Fruit fly (Drosophila melanogaster) whole organism, embryonic: ENCODE measurements around the gene CG16736.

Source experiments
- Abd-B ChIP-seq: fragments of 200-800 bp; sonication (Bioruptor generic); optimal IDR thresholded peaks from 2 replicates; lab custom pipeline; 2018; ENCODE audit warnings: missing biosample characterization, mild to moderate bottlenecking, missing genetic modification characterization, moderate library complexity
- BtbVII ChIP-seq: fragments of 200-800 bp; sonication (Bioruptor generic); optimal IDR thresholded peaks from 3 replicates; lab custom pipeline; 2017; ENCODE audit warnings: missing biosample characterization, mild to moderate bottlenecking, missing genetic modification characterization
- CG11456 ChIP-seq: fragments of 200-800 bp; sonication (Bioruptor generic); IDR thresholded peaks from 3 replicates; pipeline ENCODE4 v1.3.6; 2022; ENCODE audit warnings: missing biosample characterization, missing genetic modification characterization
- CG12299 ChIP-seq: fragments of 200-800 bp; sonication (Bioruptor generic); optimal IDR thresholded peaks from 2 replicates; lab custom pipeline; 2018; ENCODE audit warnings: missing biosample characterization, mild to moderate bottlenecking, missing genetic modification characterization
- CG12391 ChIP-seq: fragments of 200-800 bp; sonication (Bioruptor generic); optimal IDR thresholded peaks from 3 replicates; lab custom pipeline; 2018; ENCODE audit warnings: missing biosample characterization, mild to moderate bottlenecking, missing genetic modification characterization, moderate library complexity
- CG14014 ChIP-seq: fragments of 200-800 bp; sonication (Bioruptor generic); IDR thresholded peaks from 2 replicates; pipeline ENCODE4 v1.3.6; 2022; ENCODE audit warnings: missing biosample characterization, missing genetic modification characterization
- CG14860 ChIP-seq: fragments of 200-800 bp; sonication (Bioruptor generic); IDR thresholded peaks from 3 replicates; pipeline ENCODE4 v1.3.6; 2022; ENCODE audit warnings: missing biosample characterization, missing genetic modification characterization; ENCODE audit not compliant: partially characterized antibody
- CG2875 ChIP-seq: fragments of 200-800 bp; sonication (Bioruptor generic); optimal IDR thresholded peaks from 2 replicates; lab custom pipeline; 2017; ENCODE audit warnings: missing biosample characterization, mild to moderate bottlenecking, missing genetic modification characterization, missing genetic modification reagents
- CG3065 ChIP-seq: fragments of 200-800 bp; sonication (Bioruptor generic); optimal IDR thresholded peaks from 2 replicates; lab custom pipeline; 2016; ENCODE audit warnings: missing biosample characterization, missing genetic modification characterization
- CG31224 ChIP-seq: fragments of 200-800 bp; sonication (Bioruptor generic); IDR thresholded peaks from 2 replicates; pipeline ENCODE4 v1.3.6; 2022; ENCODE audit warnings: missing biosample characterization, missing genetic modification characterization
- CG3281 ChIP-seq: fragments of 200-800 bp; sonication (Bioruptor generic); optimal IDR thresholded peaks from 3 replicates; lab custom pipeline; 2017; ENCODE audit warnings: missing biosample characterization, mild to moderate bottlenecking, missing genetic modification characterization
- CG34224 ChIP-seq: fragments of 200-800 bp; sonication (Bioruptor generic); IDR thresholded peaks from 3 replicates; pipeline ENCODE4 v1.3.6; 2022; ENCODE audit warnings: missing biosample characterization, missing genetic modification characterization; ENCODE audit not compliant: partially characterized antibody
- CG34376 ChIP-seq: fragments of 200-800 bp; sonication (Bioruptor generic); optimal IDR thresholded peaks from 2 replicates; lab custom pipeline; 2018; ENCODE audit warnings: missing biosample characterization, mild to moderate bottlenecking, missing genetic modification characterization
- CG5245 ChIP-seq: fragments of 200-800 bp; sonication (Bioruptor generic); optimal IDR thresholded peaks from 3 replicates; lab custom pipeline; 2016; ENCODE audit warnings: missing biosample characterization, missing genetic modification characterization
- CG6175 ChIP-seq: fragments of 200-800 bp; sonication (Bioruptor generic); IDR thresholded peaks from 3 replicates; pipeline ENCODE4 v1.3.6; 2022; ENCODE audit warnings: missing biosample characterization, missing genetic modification characterization
- CG7357 ChIP-seq: fragments of 200-800 bp; sonication (Bioruptor generic); IDR thresholded peaks from 3 replicates; pipeline ENCODE4 v1.3.6; 2022; ENCODE audit warnings: missing biosample characterization, missing genetic modification characterization
- CG8359 ChIP-seq: fragments of 200-800 bp; sonication (Bioruptor generic); optimal IDR thresholded peaks from 2 replicates; lab custom pipeline; 2017; ENCODE audit warnings: missing biosample characterization, mild to moderate bottlenecking, missing genetic modification characterization, borderline replicate concordance
- CG8924 ChIP-seq: fragments of 200-800 bp; optimal IDR thresholded peaks from 3 replicates; lab custom pipeline; 2019; ENCODE audit warnings: missing biosample characterization, mild to moderate bottlenecking, missing genetic modification characterization, moderate library complexity
- CG9932 ChIP-seq: fragments of 200-800 bp; sonication (Bioruptor generic); IDR thresholded peaks from 2 replicates; pipeline ENCODE4 v1.3.6; 2022; ENCODE audit warnings: missing biosample characterization, missing genetic modification characterization
- D19A ChIP-seq: fragments of 200-800 bp; optimal IDR thresholded peaks from 3 replicates; lab custom pipeline; 2019; ENCODE audit warnings: missing biosample characterization, mild to moderate bottlenecking, missing genetic modification characterization, moderate library complexity
- D19B ChIP-seq: fragments of 200-800 bp; sonication (Bioruptor generic); optimal IDR thresholded peaks from 2 replicates; lab custom pipeline; 2017; ENCODE audit warnings: missing biosample characterization, mild to moderate bottlenecking, missing genetic modification characterization
- Drgx ChIP-seq: fragments of 200-800 bp; sonication (Bioruptor generic); IDR thresholded peaks from 2 replicates; pipeline ENCODE4 v1.3.6; 2022; ENCODE audit warnings: missing biosample characterization, missing genetic modification characterization
- Elba2 ChIP-seq: fragments of 200-800 bp; sonication (Bioruptor generic); optimal IDR thresholded peaks from 3 replicates; lab custom pipeline; 2016; ENCODE audit warnings: missing biosample characterization, missing genetic modification characterization
- HLH54F ChIP-seq: fragments of 200-800 bp; sonication (Bioruptor generic); optimal IDR thresholded peaks from 3 replicates; lab custom pipeline; 2016; ENCODE audit warnings: missing biosample characterization, missing genetic modification characterization
- Kr ChIP-seq: fragments of 200-800 bp; sonication (Bioruptor generic); optimal IDR thresholded peaks from 2 replicates; lab custom pipeline; 2017; ENCODE audit warnings: missing biosample characterization, mild to moderate bottlenecking, missing genetic modification characterization
- Max ChIP-seq: fragments of 200-800 bp; sonication (Bioruptor generic); optimal IDR thresholded peaks from 2 replicates; lab custom pipeline; 2016; ENCODE audit warnings: missing biosample characterization, mild to moderate bottlenecking, missing genetic modification characterization
- Opbp ChIP-seq: fragments of 200-800 bp; sonication (Bioruptor generic); IDR thresholded peaks from 3 replicates; pipeline ENCODE4 v1.3.6; 2022; ENCODE audit warnings: missing biosample characterization, missing genetic modification characterization; ENCODE audit not compliant: partially characterized antibody
- Rfx ChIP-seq: fragments of 200-800 bp; sonication (Bioruptor generic); IDR thresholded peaks from 2 replicates; pipeline ENCODE4 v1.3.6; 2022; ENCODE audit warnings: missing biosample characterization, missing genetic modification characterization
- Sry-δ ChIP-seq: fragments of 200-800 bp; sonication (Bioruptor generic); optimal IDR thresholded peaks from 2 replicates; lab custom pipeline; 2016; ENCODE audit warnings: missing biosample characterization, missing genetic modification characterization
- chif ChIP-seq, 2 experiments: fragments of 200-800 bp; sonication (Bioruptor generic); optimal IDR thresholded peaks; 3 replicates each; lab custom pipeline; 2016; ENCODE audit warnings: missing biosample characterization in 2 of 2, missing genetic modification characterization in 2 of 2
- esg ChIP-seq: fragments of 200-800 bp; sonication (Bioruptor generic); conservative IDR thresholded peaks from 2 replicates; pipeline ENCODE4 v1.3.6; 2022; ENCODE audit warnings: missing biosample characterization, missing genetic modification characterization
- gfzf ChIP-seq: fragments of 200-800 bp; sonication (Bioruptor generic); optimal IDR thresholded peaks from 2 replicates; lab custom pipeline; 2016; ENCODE audit warnings: missing biosample characterization, mild to moderate bottlenecking, missing genetic modification characterization, moderate library complexity
- her ChIP-seq: fragments of 200-800 bp; sonication (Bioruptor generic); optimal IDR thresholded peaks from 2 replicates; lab custom pipeline; 2016; ENCODE audit warnings: missing biosample characterization, missing genetic modification characterization
- jumu ChIP-seq: fragments of 200-800 bp; sonication (Bioruptor generic); optimal IDR thresholded peaks from 3 replicates; lab custom pipeline; 2016; ENCODE audit warnings: missing biosample characterization, missing genetic modification characterization
- lab ChIP-seq: fragments of 200-800 bp; sonication (Bioruptor generic); optimal IDR thresholded peaks from 3 replicates; lab custom pipeline; 2017; ENCODE audit warnings: missing biosample characterization, missing genetic modification characterization, mild to moderate bottlenecking, moderate library complexity, missing genetic modification reagents
- lola ChIP-seq, 3 experiments: fragments of >200 bp in 2 of 3; fragments of 200-800 bp in 1 of 3; sonication (Bioruptor generic) in 1 of 3; optimal IDR thresholded peaks; 2 replicates each; lab custom pipeline; 2017 to 2019; ENCODE audit warnings: missing biosample characterization in 3 of 3, missing genetic modification characterization in 3 of 3, mild to moderate bottlenecking in 1 of 3, moderate library complexity in 1 of 3
- maf-S ChIP-seq: fragments of 200-800 bp; sonication (Bioruptor generic); optimal IDR thresholded peaks from 2 replicates; lab custom pipeline; 2016; ENCODE audit warnings: missing biosample characterization, missing genetic modification characterization
- mam ChIP-seq: fragments of 200-800 bp; sonication (Bioruptor generic); optimal IDR thresholded peaks from 3 replicates; lab custom pipeline; 2016; ENCODE audit warnings: missing biosample characterization, missing genetic modification characterization
- odd ChIP-seq: fragments of 200-800 bp; sonication (Bioruptor generic); optimal IDR thresholded peaks from 2 replicates; lab custom pipeline; 2017; ENCODE audit warnings: missing biosample characterization, mild to moderate bottlenecking, missing genetic modification characterization
- onecut ChIP-seq: fragments of 200-800 bp; sonication (Bioruptor generic); IDR thresholded peaks from 2 replicates; pipeline ENCODE4 v1.3.6; 2022; ENCODE audit warnings: missing biosample characterization, missing genetic modification characterization
- prd ChIP-seq, 3 experiments: fragments of >200 bp in 2 of 3; fragments of 200-800 bp in 1 of 3; sonication (Bioruptor generic) in 1 of 3; optimal IDR thresholded peaks in 2 of 3; IDR thresholded peaks in 1 of 3; 2 replicates in 2 of 3; 3 replicates in 1 of 3; pipeline versions ENCODE4 v1.3.6 to Lab custom; 2017 to 2022; ENCODE audit warnings: missing biosample characterization in 1 of 3, missing genetic modification characterization in 1 of 3
- pzg ChIP-seq: fragments of 200-800 bp; sonication (Bioruptor generic); optimal IDR thresholded peaks from 3 replicates; lab custom pipeline; 2018; ENCODE audit warnings: missing biosample characterization, mild to moderate bottlenecking, missing genetic modification characterization, moderate library complexity
- row ChIP-seq: fragments of 200-800 bp; sonication (Bioruptor generic); IDR thresholded peaks from 3 replicates; pipeline ENCODE4 v1.3.6; 2022; ENCODE audit warnings: missing biosample characterization, missing genetic modification characterization
- run ChIP-seq: fragments of 200-800 bp; sonication (Bioruptor generic); optimal IDR thresholded peaks from 3 replicates; lab custom pipeline; 2018; ENCODE audit warnings: missing biosample characterization, mild to moderate bottlenecking, missing genetic modification characterization
- schlank ChIP-seq: fragments of 200-800 bp; sonication (Bioruptor generic); optimal IDR thresholded peaks from 2 replicates; lab custom pipeline; 2018; ENCODE audit warnings: missing biosample characterization, mild to moderate bottlenecking, missing genetic modification characterization
- slp2 ChIP-seq: fragments of 200-800 bp; sonication (Bioruptor generic); optimal IDR thresholded peaks from 2 replicates; lab custom pipeline; 2016; ENCODE audit warnings: missing biosample characterization, missing genetic modification characterization
- sob ChIP-seq: fragments of 200-800 bp; sonication (Bioruptor generic); IDR thresholded peaks from 2 replicates; pipeline ENCODE4 v1.3.6; 2022; ENCODE audit warnings: missing biosample characterization, missing genetic modification characterization
- stc ChIP-seq: fragments of 200-800 bp; sonication (Bioruptor generic); IDR thresholded peaks from 2 replicates; pipeline ENCODE4 v1.3.6; 2022; ENCODE audit warnings: missing biosample characterization, missing genetic modification characterization
- tio ChIP-seq: fragments of 200-800 bp; sonication (Bioruptor generic); optimal IDR thresholded peaks from 2 replicates; lab custom pipeline; 2017; ENCODE audit warnings: missing biosample characterization, missing genetic modification characterization, inconsistent platforms
- tx ChIP-seq: fragments of 200-800 bp; sonication (Bioruptor generic); optimal IDR thresholded peaks from 2 replicates; lab custom pipeline; 2016; ENCODE audit warnings: missing biosample characterization, missing genetic modification characterization
- zf30C ChIP-seq: fragments of 200-800 bp; sonication (Bioruptor generic); optimal IDR thresholded peaks from 3 replicates; lab custom pipeline; 2018; ENCODE audit warnings: missing biosample characterization, mild to moderate bottlenecking, missing genetic modification characterization

CG16736 gene

DNA sequence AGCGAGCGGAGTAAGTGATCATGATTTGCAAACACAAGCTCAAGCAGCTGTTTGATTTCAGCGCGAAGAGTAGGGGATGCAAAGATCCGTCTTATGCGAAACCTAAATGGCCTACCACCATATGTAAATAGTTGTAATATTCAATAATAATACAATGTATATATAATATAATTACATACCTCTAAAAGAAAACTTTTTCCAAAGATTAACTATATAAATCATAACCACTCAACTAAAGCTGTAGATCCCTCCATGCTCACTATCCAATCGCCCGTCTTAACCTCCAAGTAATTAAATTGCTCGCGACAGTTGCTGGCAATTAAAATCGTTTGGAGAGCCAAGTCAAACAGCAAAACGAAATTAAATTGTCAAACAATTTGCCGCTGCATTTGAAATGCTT, 30.2 kb downstream of the CG16736 start (continued):
- TF ChIP-seq schlank, result no peak
- TF ChIP-seq CG14014 (GFP tag; lab: Robert Waterston, UW), result peak; percentile 74
- TF ChIP-seq Opbp (GFP tag; lab: Robert Waterston, UW), result no peak
- peak; percentile 62; the same call in 2 of the 3 replicates for TF ChIP-seq CG6175 (GFP tag; lab: Robert Waterston, UW)
- no peak for TF ChIP-seq CG12299 (tag; lab: Kevin White, UChicago)
- no peak for TF ChIP-seq zf30C (GFP tag; lab: Kevin White, UChicago)
- no peak for TF ChIP-seq prd (optimal IDR thresholded peaks at IDR 0.05; lab: Kevin White, UChicago)
- TF ChIP-seq prd (GFP tag; IDR thresholded peaks at IDR 0.05; lab: Robert Waterston, UW), result peak; percentile 76
- TF ChIP-seq CG34224 (GFP tag; lab: Robert Waterston, UW), result no peak
- TF ChIP-seq gfzf (GFP tag; lab: Kevin White, UChicago), result no peak
- no peak for TF ChIP-seq slp2 (GFP tag; lab: Kevin White, UChicago)
- TF ChIP-seq odd, result peak; percentile 38
- TF ChIP-seq tx (GFP tag; lab: Kevin White, UChicago), result no peak
- peak; percentile 75 for TF ChIP-seq esg (GFP tag; lab: Robert Waterston, UW)
- TF ChIP-seq Sry-δ (GFP tag; lab: Kevin White, UChicago), result no peak
- peak; percentile 81 for TF ChIP-seq CG11456 (GFP tag; lab: Robert Waterston, UW)
- TF ChIP-seq CG31224 (GFP tag; lab: Robert Waterston, UW), result peak; percentile 77
- TF ChIP-seq pzg (GFP tag; lab: Kevin White, UChicago), result no peak
- peak; percentile 77 for TF ChIP-seq CG8924 (tag; lab: Kevin White, UChicago)
- TF ChIP-seq BtbVII (GFP tag; lab: Kevin White, UChicago), result peak; percentile 63
- peak; percentile 71 for TF ChIP-seq CG7357
- peak; percentile 4 for TF ChIP-seq CG2875
- peak; percentile 90 for TF ChIP-seq Rfx (GFP tag; lab: Robert Waterston, UW)
- no peak for TF ChIP-seq Kr (GFP tag; lab: Kevin White, UChicago)
- TF ChIP-seq Drgx (GFP tag; lab: Robert Waterston, UW), result peak; percentile 95
- peak; percentile 75 for TF ChIP-seq CG12391
- TF ChIP-seq Abd-B, result peak; percentile 55
- TF ChIP-seq maf-S (GFP tag; lab: Kevin White, UChicago), result no peak
- peak; percentile 85 for TF ChIP-seq row (GFP tag; lab: Robert Waterston, UW)
- TF ChIP-seq HLH54F, result peak; percentile 12
- peak; percentile 78 for TF ChIP-seq stc (GFP tag; lab: Robert Waterston, UW)
- TF ChIP-seq run (tag; lab: Kevin White, UChicago), result peak; percentile 49
- peak; percentile 37 for TF ChIP-seq CG5245
- peak; percentile 84 for TF ChIP-seq D19B (GFP tag; lab: Kevin White, UChicago)
- TF ChIP-seq CG3065 (GFP tag; lab: Kevin White, UChicago), result no peak
- TF ChIP-seq jumu (GFP tag; lab: Kevin White, UChicago), result no peak
- no peak for TF ChIP-seq CG34376 (GFP tag; lab: Kevin White, UChicago)
- peak; percentile 32 for TF ChIP-seq onecut
- TF ChIP-seq D19A (tag; lab: Kevin White, UChicago), result peak; percentile 63
- TF ChIP-seq tio (GFP tag; lab: Kevin White, UChicago), result peak; percentile 36
- TF ChIP-seq Max (GFP tag; lab: Kevin White, UChicago), result no peak
- TF ChIP-seq her (GFP tag; lab: Kevin White, UChicago), result no peak
- no peak for TF ChIP-seq Elba2 (GFP tag; lab: Kevin White, UChicago)
- TF ChIP-seq CG9932 (GFP tag; lab: Robert Waterston, UW), result peak; percentile 81
- peak; percentile 24 for TF ChIP-seq mam (GFP tag; lab: Kevin White, UChicago)
- no peak for TF ChIP-seq lola (GFP tag; optimal IDR thresholded peaks at IDR 0.05; lab: Kevin White, UChicago)
- peak; percentile 79 for TF ChIP-seq CG3281 (GFP tag; lab: Kevin White, UChicago)
- TF ChIP-seq CG8359 (GFP tag; lab: Kevin White, UChicago), result peak; percentile 2
- TF ChIP-seq CG14860 (GFP tag; lab: Robert Waterston, UW), result no peak
- TF ChIP-seq chif (GFP tag; optimal IDR thresholded peaks at IDR 0.05; lab: Kevin White, UChicago), result no peak
- TF ChIP-seq sob (GFP tag; lab: Robert Waterston, UW), result peak; percentile 84
- TF ChIP-seq lab, result peak; percentile 88
